Fruit fly (Drosophila melanogaster): ENCODE data around the gene CG34269.

DNA sequence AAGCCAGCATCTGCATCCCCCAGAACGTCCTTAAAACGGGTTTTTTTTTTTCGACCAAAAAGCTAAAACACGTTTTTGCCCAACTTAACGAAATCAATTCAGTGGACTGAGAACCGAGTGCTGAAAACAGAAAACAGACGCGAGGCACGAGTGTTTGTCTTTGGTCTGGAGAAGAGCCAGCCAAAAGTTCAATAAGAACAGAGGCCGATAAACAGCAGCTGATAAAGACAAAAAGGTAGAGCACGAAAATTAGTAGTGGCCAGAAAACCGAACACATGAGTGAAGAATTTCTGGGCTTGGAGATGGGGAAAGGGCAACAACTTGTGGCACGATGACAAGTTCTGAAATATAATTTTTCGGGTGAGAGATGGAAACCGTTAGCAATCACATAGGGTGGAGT is 40.0 kb upstream of the CG34269 start:
- TF ChIP-seq psq (optimal IDR thresholded peaks at IDR 0.05) (no peak), ttk (optimal IDR thresholded peaks at IDR 0.05) (no peak), insv (optimal IDR thresholded peaks at IDR 0.05) (no peak), Sin3A (optimal IDR thresholded peaks at IDR 0.05) (no peak), Myc (optimal IDR thresholded peaks at IDR 0.05) (no peak), h (optimal IDR thresholded peaks at IDR 0.05) (no peak)

All from Kc167 (cell line).